Worm (Caenorhabditis elegans) whole organism, L3 larva: ENCODE measurements around the gene cpna-5.

Experiments
- ama-1 ChIP-seq: fragments of 150-350 bp; optimal IDR thresholded peaks from 2 replicates; lab custom pipeline; 2018
- fkh-2 ChIP-seq: fragments of 150-350 bp; optimal IDR thresholded peaks from 2 replicates; lab custom pipeline; 2014; ENCODE audit warnings: missing biosample characterization, missing genetic modification reagents, missing genetic modification characterization
- lin-15B ChIP-seq: fragments of 150-350 bp; optimal IDR thresholded peaks from 2 replicates; lab custom pipeline; 2014; ENCODE audit warnings: missing biosample characterization, missing genetic modification characterization
- lsy-12 ChIP-seq: sonication (generic microtip); optimal IDR thresholded peaks from 2 replicates; lab custom pipeline; 2016; ENCODE audit warnings: mild to moderate bottlenecking, missing genetic modification characterization, missing compliant biosample characterization
- mdl-1 ChIP-seq: fragments of 150-350 bp; optimal IDR thresholded peaks from 2 replicates; lab custom pipeline; 2014; ENCODE audit warnings: missing biosample characterization, missing genetic modification characterization
- nhr-25 ChIP-seq: sonication (generic microtip); optimal IDR thresholded peaks from 2 replicates; lab custom pipeline; 2017; ENCODE audit warnings: missing biosample characterization, missing genetic modification characterization
- nhr-28 ChIP-seq: fragments of 150-350 bp; optimal IDR thresholded peaks from 2 replicates; lab custom pipeline; 2014; ENCODE audit warnings: missing biosample characterization, missing genetic modification characterization
- nhr-43 ChIP-seq: sonication (generic microtip); optimal IDR thresholded peaks from 2 replicates; lab custom pipeline; 2016; ENCODE audit warnings: mild to moderate bottlenecking, missing genetic modification characterization, missing compliant biosample characterization; ENCODE audit not compliant: poor library complexity, severe bottlenecking
- nhr-77 ChIP-seq: fragments of 150-350 bp; optimal IDR thresholded peaks from 2 replicates; lab custom pipeline; 2014; ENCODE audit warnings: missing biosample characterization, missing genetic modification characterization
- sea-2 ChIP-seq: fragments of 150-350 bp; sonication (generic microtip); optimal IDR thresholded peaks from 4 replicates; lab custom pipeline; 2014; ENCODE audit warnings: missing biosample characterization, missing genetic modification reagents, missing genetic modification characterization
- skn-1 ChIP-seq: fragments of 150-350 bp; optimal IDR thresholded peaks from 2 replicates; lab custom pipeline; 2014; ENCODE audit warnings: missing biosample characterization, missing genetic modification characterization
- snpc-4 ChIP-seq: fragments of 150-350 bp; optimal IDR thresholded peaks from 2 replicates; lab custom pipeline; 2014; ENCODE audit warnings: missing biosample characterization, missing genetic modification characterization

DNA sequence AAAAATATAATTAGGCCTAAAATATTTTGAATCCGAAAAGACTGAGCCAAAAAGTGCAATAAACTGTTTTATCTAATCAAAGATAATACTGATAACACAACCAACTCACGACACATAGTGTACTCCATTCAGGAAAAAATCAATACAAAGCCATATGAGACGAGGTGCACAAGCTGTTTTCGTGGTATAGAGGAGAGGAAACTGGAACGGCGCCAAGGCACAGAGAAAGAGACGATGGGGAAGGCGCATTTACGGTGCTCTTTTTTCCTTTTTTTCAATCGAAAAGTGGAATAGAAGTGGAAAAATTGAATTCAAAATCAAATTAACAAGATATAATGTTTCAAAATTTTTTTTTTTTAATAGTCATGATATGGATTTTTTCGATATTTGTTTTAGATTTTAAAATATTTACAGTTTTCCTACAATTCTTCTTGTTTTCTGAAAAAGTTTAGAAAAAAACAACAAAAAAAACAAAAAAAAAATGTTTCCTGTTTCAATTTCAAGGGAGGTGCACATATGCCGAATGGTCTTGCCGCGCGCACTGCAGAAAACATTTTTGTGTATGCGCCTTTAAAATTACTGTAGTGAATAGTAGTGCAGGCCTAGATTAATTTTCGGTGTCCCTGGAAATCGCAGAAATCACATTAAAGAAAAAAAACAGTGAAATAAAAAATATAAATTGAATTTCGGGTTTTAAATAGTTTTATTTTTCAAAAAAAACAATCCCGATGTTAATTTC lies 40.2 kb upstream of the cpna-5 start, which contains the start of gene B0228.7:
- TF ChIP-seq sea-2 (GFP tag; lab: Kevin White, UChicago) (no peak), nhr-28 (tag; lab: Kevin White, UChicago) (no peak), ama-1 (lab: Kevin White, UChicago) (peak; percentile 30), skn-1 (tag; lab: Kevin White, UChicago) (no peak), nhr-43 (tag; lab: Kevin White, UChicago) (no peak), nhr-77 (tag; lab: Kevin White, UChicago) (no peak), lsy-12 (tag; lab: Kevin White, UChicago) (no peak), lin-15B (tag; lab: Kevin White, UChicago) (peak; percentile 22), snpc-4 (tag; lab: Kevin White, UChicago) (no peak), nhr-25 (tag; lab: Kevin White, UChicago) (no peak), mdl-1 (no peak), fkh-2 (no peak)
